Worm (Caenorhabditis elegans) whole organism, L3 larva: Measurements from ENCODE around the gene F41H8.2.

Experiments used
- R02D3.7 ChIP-seq: fragments of 150-350 bp; optimal IDR thresholded peaks from 2 replicates; lab custom pipeline; 2014; ENCODE audit warnings: missing biosample characterization, missing genetic modification characterization
- ZK546.5 ChIP-seq: sonication (generic microtip); optimal IDR thresholded peaks from 2 replicates; lab custom pipeline; 2017; ENCODE audit warnings: missing biosample characterization, missing genetic modification characterization
- aly-2 ChIP-seq: fragments of 150-350 bp; optimal IDR thresholded peaks from 2 replicates; lab custom pipeline; 2014; ENCODE audit warnings: missing biosample characterization, missing genetic modification characterization
- ceh-16 ChIP-seq: sonication (generic microtip); optimal IDR thresholded peaks from 2 replicates; lab custom pipeline; 2017; ENCODE audit warnings: missing biosample characterization, missing genetic modification characterization
- ceh-28 ChIP-seq: fragments of 150-350 bp; optimal IDR thresholded peaks from 2 replicates; lab custom pipeline; 2014; ENCODE audit warnings: missing biosample characterization, missing genetic modification reagents, missing genetic modification characterization
- ceh-82 ChIP-seq: fragments of 150-350 bp; optimal IDR thresholded peaks from 2 replicates; lab custom pipeline; 2014; ENCODE audit warnings: missing biosample characterization, missing genetic modification characterization
- ceh-9 ChIP-seq: sonication (generic microtip); optimal IDR thresholded peaks from 2 replicates; lab custom pipeline; 2018; ENCODE audit warnings: missing biosample characterization, missing genetic modification characterization
- daf-12 ChIP-seq: fragments of 150-350 bp; optimal IDR thresholded peaks from 2 replicates; lab custom pipeline; 2014; ENCODE audit warnings: missing biosample characterization, missing genetic modification reagents, missing genetic modification characterization
- egl-5 ChIP-seq: fragments of 150-350 bp; optimal IDR thresholded peaks from 2 replicates; lab custom pipeline; 2017; ENCODE audit warnings: missing biosample characterization, missing genetic modification reagents, missing genetic modification characterization, inconsistent platforms
- elt-1 ChIP-seq: fragments of 150-350 bp; optimal IDR thresholded peaks from 2 replicates; lab custom pipeline; 2014; ENCODE audit warnings: missing biosample characterization, missing genetic modification characterization
- elt-2 ChIP-seq: sonication (generic microtip); optimal IDR thresholded peaks from 2 replicates; lab custom pipeline; 2016; ENCODE audit warnings: missing genetic modification reagents, mild to moderate bottlenecking, missing genetic modification characterization, missing compliant biosample characterization
- elt-3 ChIP-seq, 3 experiments: fragments of 150-350 bp in 1 of 3; sonication (generic microtip) in 2 of 3; optimal IDR thresholded peaks; 2 replicates in 2 of 3; 4 replicates in 1 of 3; lab custom pipeline; 2014 to 2017; ENCODE audit warnings: missing biosample characterization in 3 of 3, missing genetic modification characterization in 3 of 3
- eor-1 ChIP-seq, 2 experiments: fragments of 150-350 bp; optimal IDR thresholded peaks; 2 replicates each; lab custom pipeline; 2014 to 2018; ENCODE audit warnings: missing biosample characterization in 2 of 2, missing genetic modification characterization in 2 of 2
- fos-1 ChIP-seq: fragments of 150-350 bp; optimal IDR thresholded peaks from 2 replicates; lab custom pipeline; 2014; ENCODE audit warnings: missing biosample characterization, missing genetic modification characterization
- hmg-11 ChIP-seq: sonication (generic microtip); optimal IDR thresholded peaks from 2 replicates; lab custom pipeline; 2016; ENCODE audit warnings: missing genetic modification characterization, missing compliant biosample characterization
- jun-1 ChIP-seq: fragments of 150-350 bp; optimal IDR thresholded peaks from 2 replicates; lab custom pipeline; 2014; ENCODE audit warnings: missing biosample characterization, missing genetic modification reagents, missing genetic modification characterization
- lin-15B ChIP-seq: fragments of 150-350 bp; optimal IDR thresholded peaks from 2 replicates; lab custom pipeline; 2014; ENCODE audit warnings: missing biosample characterization, missing genetic modification characterization
- lsy-12 ChIP-seq: sonication (generic microtip); optimal IDR thresholded peaks from 2 replicates; lab custom pipeline; 2016; ENCODE audit warnings: mild to moderate bottlenecking, missing genetic modification characterization, missing compliant biosample characterization
- mml-1 ChIP-seq: fragments of 150-350 bp; sonication (generic microtip); optimal IDR thresholded peaks from 3 replicates; lab custom pipeline; 2014; ENCODE audit warnings: missing biosample characterization, missing genetic modification characterization
- nfya-1 ChIP-seq: sonication (generic microtip); optimal IDR thresholded peaks from 2 replicates; lab custom pipeline; 2017; ENCODE audit warnings: missing genetic modification characterization, mild to moderate bottlenecking, missing compliant biosample characterization, antibody characterized with exemption, moderate library complexity; ENCODE audit not compliant: insufficient read depth
- nhr-11 ChIP-seq: fragments of 150-350 bp; optimal IDR thresholded peaks from 2 replicates; lab custom pipeline; 2014; ENCODE audit warnings: missing biosample characterization, missing genetic modification characterization
- nhr-12 ChIP-seq: fragments of 150-350 bp; optimal IDR thresholded peaks from 2 replicates; lab custom pipeline; 2014; ENCODE audit warnings: missing biosample characterization, missing genetic modification characterization
- nhr-23 ChIP-seq: fragments of 150-350 bp; optimal IDR thresholded peaks from 2 replicates; lab custom pipeline; 2014; ENCODE audit warnings: missing biosample characterization, missing genetic modification reagents, missing genetic modification characterization
- nhr-237 ChIP-seq: fragments of 150-350 bp; optimal IDR thresholded peaks from 2 replicates; lab custom pipeline; 2014; ENCODE audit warnings: missing biosample characterization, missing genetic modification characterization
- nhr-25 ChIP-seq: sonication (generic microtip); optimal IDR thresholded peaks from 2 replicates; lab custom pipeline; 2017; ENCODE audit warnings: missing biosample characterization, missing genetic modification characterization
- nhr-28 ChIP-seq: fragments of 150-350 bp; optimal IDR thresholded peaks from 2 replicates; lab custom pipeline; 2014; ENCODE audit warnings: missing biosample characterization, missing genetic modification characterization
- nhr-43 ChIP-seq: sonication (generic microtip); optimal IDR thresholded peaks from 2 replicates; lab custom pipeline; 2016; ENCODE audit warnings: mild to moderate bottlenecking, missing genetic modification characterization, missing compliant biosample characterization; ENCODE audit not compliant: poor library complexity, severe bottlenecking
- nhr-67 ChIP-seq: fragments of 150-350 bp; optimal IDR thresholded peaks from 2 replicates; lab custom pipeline; 2014; ENCODE audit warnings: missing biosample characterization, missing genetic modification characterization
- nhr-77 ChIP-seq: fragments of 150-350 bp; optimal IDR thresholded peaks from 2 replicates; lab custom pipeline; 2014; ENCODE audit warnings: missing biosample characterization, missing genetic modification characterization
- pha-4 ChIP-seq: fragments of 150-350 bp; optimal IDR thresholded peaks from 2 replicates; lab custom pipeline; 2014; ENCODE audit warnings: missing biosample characterization, missing genetic modification reagents, missing genetic modification characterization
- pqm-1 ChIP-seq: fragments of 150-350 bp; optimal IDR thresholded peaks from 2 replicates; lab custom pipeline; 2017; ENCODE audit warnings: missing biosample characterization, missing genetic modification characterization, inconsistent platforms
- sea-2 ChIP-seq: fragments of 150-350 bp; sonication (generic microtip); optimal IDR thresholded peaks from 4 replicates; lab custom pipeline; 2014; ENCODE audit warnings: missing biosample characterization, missing genetic modification reagents, missing genetic modification characterization
- snpc-4 ChIP-seq: fragments of 150-350 bp; optimal IDR thresholded peaks from 2 replicates; lab custom pipeline; 2014; ENCODE audit warnings: missing biosample characterization, missing genetic modification characterization
- unc-39 ChIP-seq: sonication (generic microtip); optimal IDR thresholded peaks from 4 replicates; lab custom pipeline; 2017; ENCODE audit warnings: missing biosample characterization, missing genetic modification characterization
- zag-1 ChIP-seq: fragments of 150-350 bp; optimal IDR thresholded peaks from 2 replicates; lab custom pipeline; 2014; ENCODE audit warnings: missing biosample characterization, missing genetic modification characterization
- ztf-11 ChIP-seq: fragments of 150-350 bp; optimal IDR thresholded peaks from 2 replicates; lab custom pipeline; 2014; ENCODE audit warnings: missing biosample characterization, missing genetic modification characterization
- ztf-4 ChIP-seq: fragments of 150-350 bp; optimal IDR thresholded peaks from 2 replicates; lab custom pipeline; 2014; ENCODE audit warnings: missing biosample characterization, missing genetic modification characterization

F41H8.2 gene

DNA sequence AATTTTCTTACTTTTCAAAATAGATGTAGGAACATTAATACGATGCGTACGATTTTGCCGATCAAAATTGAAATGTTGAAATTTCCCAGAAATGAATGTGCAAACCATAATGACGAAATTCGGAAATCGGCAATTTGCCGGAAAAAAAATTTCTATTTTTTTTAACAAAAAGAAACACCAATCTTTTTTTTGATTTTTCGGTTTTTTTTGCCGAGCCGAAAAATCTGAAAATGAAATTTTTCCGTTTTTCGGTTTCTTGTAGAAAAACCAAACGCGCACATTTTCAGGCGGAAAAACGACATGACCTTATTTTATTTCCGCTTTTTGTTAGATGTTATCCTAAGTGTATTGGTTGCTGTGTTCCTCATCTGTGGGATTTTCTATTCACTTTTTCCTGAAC, 21.3 kb downstream of the F41H8.2 start, which contains the start of gene srbc-13:
Gene srbc-13 (plus strand): TSS at position 301 of the 400 bp plus-strand sequence.
- TF ChIP-seq snpc-4 (tag; lab: Kevin White, UChicago) (no peak), nhr-28 (tag; lab: Kevin White, UChicago) (no peak), nhr-25 (tag; lab: Kevin White, UChicago) (no peak), elt-2 (tag; lab: Kevin White, UChicago) (no peak), nhr-67 (tag; lab: Kevin White, UChicago) (no peak), lin-15B (tag; lab: Kevin White, UChicago) (no peak), mml-1 (tag; lab: Kevin White, UChicago) (no peak), elt-3 (tag; optimal IDR thresholded peaks at IDR 0.05; lab: Kevin White, UChicago) (no peak), nhr-77 (tag; lab: Kevin White, UChicago) (no peak), daf-12 (tag; lab: Kevin White, UChicago) (no peak), ztf-11 (tag; lab: Kevin White, UChicago) (no peak), ZK546.5 (no peak), ztf-4 (tag; lab: Kevin White, UChicago) (no peak), nhr-43 (tag; lab: Kevin White, UChicago) (no peak), lsy-12 (no peak), elt-1 (tag; lab: Kevin White, UChicago) (no peak), nhr-11 (tag; lab: Kevin White, UChicago) (no peak), nhr-12 (tag; lab: Kevin White, UChicago) (no peak), pqm-1 (tag; lab: Kevin White, UChicago) (no peak), nfya-1 (tag; lab: Kevin White, UChicago) (no peak)

DNA sequence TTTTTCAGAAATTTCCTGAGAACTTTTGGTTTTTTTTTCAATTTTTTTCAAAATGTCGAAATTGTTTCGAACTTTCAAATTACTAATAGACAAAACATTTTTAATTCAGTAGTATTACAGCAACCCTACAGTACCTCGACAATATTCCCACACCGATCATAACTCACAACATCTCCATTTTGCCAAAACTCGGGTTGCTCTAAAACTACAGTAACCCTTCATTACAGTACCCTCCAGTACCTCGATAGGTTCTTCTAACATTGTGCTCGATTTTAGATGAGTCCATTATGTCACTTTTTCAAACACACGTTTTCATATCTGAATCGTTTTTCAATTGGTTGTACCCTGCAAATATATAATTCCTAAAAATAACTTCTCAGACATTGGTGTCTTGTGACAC, 22.8 kb downstream of the F41H8.2 start:
- no peak for TF ChIP-seq R02D3.7 (tag; lab: Kevin White, UChicago)
- TF ChIP-seq egl-5 = no peak
- no peak for TF ChIP-seq pha-4 (tag; lab: Kevin White, UChicago)
- no peak for TF ChIP-seq unc-39
- TF ChIP-seq sea-2 (GFP tag; lab: Kevin White, UChicago) = no peak
- no peak for TF ChIP-seq ceh-82 (tag; lab: Kevin White, UChicago)
- no peak for TF ChIP-seq zag-1 (tag; lab: Kevin White, UChicago)
- no peak for TF ChIP-seq aly-2 (tag; lab: Kevin White, UChicago)

DNA sequence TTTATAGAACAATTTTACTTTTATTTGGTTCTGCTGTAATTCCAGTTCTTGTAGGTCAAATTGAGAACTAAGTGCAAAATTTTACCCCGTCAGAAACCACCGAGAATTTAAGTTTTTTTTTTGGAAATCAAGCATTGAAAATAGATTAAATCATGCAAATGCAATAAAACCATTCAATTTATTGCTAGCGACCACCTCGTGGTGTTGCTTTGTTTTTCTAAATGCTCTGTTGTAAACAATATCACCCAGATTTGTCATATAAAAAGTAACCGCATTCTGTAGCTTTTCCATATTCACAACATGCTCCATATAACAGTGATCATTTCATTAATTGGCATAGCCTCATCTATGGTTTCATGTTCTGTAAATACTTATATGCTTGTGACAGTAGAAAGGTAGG, 23.3 kb downstream of the F41H8.2 start, which contains the start of gene srbc-12:
Gene srbc-12 (plus strand): TSS at position 301 of the 400 bp plus-strand sequence.
- TF ChIP-seq snpc-4 (tag; lab: Kevin White, UChicago) (no peak), ceh-16 (tag; lab: Kevin White, UChicago) (no peak), nhr-23 (tag; lab: Kevin White, UChicago) (no peak), ztf-4 (tag; lab: Kevin White, UChicago) (no peak), ztf-11 (tag; lab: Kevin White, UChicago) (no peak), elt-1 (tag; lab: Kevin White, UChicago) (no peak), ceh-9 (tag; lab: Kevin White, UChicago) (no peak), elt-3 (tag; optimal IDR thresholded peaks at IDR 0.05; lab: Kevin White, UChicago) (no peak), jun-1 (tag; lab: Kevin White, UChicago) (no peak), zag-1 (tag; lab: Kevin White, UChicago) (no peak), nhr-43 (tag; lab: Kevin White, UChicago) (no peak), unc-39 (no peak), pha-4 (tag; lab: Kevin White, UChicago) (no peak)

DNA sequence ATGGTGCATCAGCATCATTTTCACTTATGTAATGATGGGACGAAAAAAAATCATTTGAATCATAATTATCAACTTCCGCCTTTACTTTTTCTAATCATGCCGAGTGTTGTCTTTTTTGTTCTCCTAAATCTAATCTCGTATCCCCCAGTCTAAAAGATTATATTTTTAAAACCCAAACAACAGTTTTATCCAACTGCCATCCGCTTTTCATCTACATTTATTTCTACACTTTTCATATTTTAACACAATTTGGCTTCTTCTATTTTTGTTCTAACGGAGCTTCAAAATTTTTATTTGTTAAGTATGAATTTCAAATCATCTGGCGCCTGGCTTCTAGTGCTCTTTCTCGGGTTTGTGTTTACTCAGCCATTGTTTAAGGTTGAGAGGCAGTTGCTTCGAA, 26.0 kb downstream of the F41H8.2 start, which contains the start of gene K09C6.3:
Gene K09C6.3 (plus strand): TSS at position 301 of the 400 bp plus-strand sequence.
- TF ChIP-seq ceh-28 (tag; lab: Kevin White, UChicago) (no peak), ceh-9 (tag; lab: Kevin White, UChicago) (no peak), pqm-1 (tag; lab: Kevin White, UChicago) (no peak), elt-3 (tag; optimal IDR thresholded peaks at IDR 0.05; lab: Kevin White, UChicago) (no peak)

DNA sequence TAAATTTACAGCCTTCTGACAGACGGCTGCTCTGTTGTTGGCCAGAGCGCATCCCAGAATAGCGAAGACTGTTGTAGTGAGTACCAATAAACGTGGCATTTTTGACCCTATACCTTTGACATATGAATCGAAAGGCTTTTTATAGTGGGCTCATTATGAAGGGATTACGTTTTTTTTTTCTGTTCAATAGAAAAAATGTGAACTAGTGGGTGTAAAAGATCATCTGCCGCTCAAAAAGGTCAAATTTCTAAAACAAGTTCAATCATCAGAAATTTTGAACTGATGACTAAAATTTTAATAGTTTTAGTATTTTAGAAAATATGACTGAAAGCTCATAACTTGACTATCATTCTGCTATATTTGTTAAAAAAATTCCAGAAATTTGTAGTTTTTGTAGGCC, 28.8 kb downstream of the F41H8.2 start, which contains the start of gene K09C6.9:
Gene K09C6.9 (minus strand): TSS at position 101 of the 400 bp plus-strand sequence.
- TF ChIP-seq nhr-23 (tag; lab: Kevin White, UChicago) (no peak), eor-1 (tag; optimal IDR thresholded peaks at IDR 0.05; lab: Kevin White, UChicago) (no peak), fos-1 (tag; lab: Kevin White, UChicago) (no peak), nhr-12 (tag; lab: Kevin White, UChicago) (no peak), sea-2 (GFP tag; lab: Kevin White, UChicago) (no peak), nhr-25 (tag; lab: Kevin White, UChicago) (no peak), aly-2 (tag; lab: Kevin White, UChicago) (no peak), zag-1 (tag; lab: Kevin White, UChicago) (no peak), hmg-11 (tag; lab: Kevin White, UChicago) (no peak), nhr-237 (tag; lab: Kevin White, UChicago) (no peak), jun-1 (tag; lab: Kevin White, UChicago) (no peak)
